Fruit fly (Drosophila melanogaster) whole organism, embryonic: ENCODE data around the gene Nmt.

Experiments used
- Aef1 ChIP-seq: fragments of 200-800 bp; sonication (Bioruptor generic); IDR thresholded peaks from 3 replicates; pipeline ENCODE4 v1.3.6; 2022; ENCODE audit warnings: missing biosample characterization, missing genetic modification characterization
- CG11085 ChIP-seq: fragments of 200-800 bp; sonication (Bioruptor generic); IDR thresholded peaks from 2 replicates; pipeline ENCODE4 v1.3.6; 2022; ENCODE audit warnings: missing biosample characterization, missing genetic modification characterization
- CG12104 ChIP-seq: fragments of 200-800 bp; sonication (Bioruptor generic); optimal IDR thresholded peaks from 3 replicates; lab custom pipeline; 2016; ENCODE audit warnings: missing biosample characterization, missing genetic modification characterization
- CG12236 ChIP-seq: fragments of 200-800 bp; sonication (Bioruptor generic); optimal IDR thresholded peaks from 2 replicates; lab custom pipeline; 2016; ENCODE audit warnings: missing biosample characterization, missing genetic modification characterization
- CG12299 ChIP-seq: fragments of 200-800 bp; sonication (Bioruptor generic); optimal IDR thresholded peaks from 2 replicates; lab custom pipeline; 2018; ENCODE audit warnings: missing biosample characterization, mild to moderate bottlenecking, missing genetic modification characterization
- CG12744 ChIP-seq: fragments of 200-800 bp; sonication (Bioruptor generic); optimal IDR thresholded peaks from 2 replicates; lab custom pipeline; 2016; ENCODE audit warnings: missing biosample characterization, missing genetic modification characterization
- CG14667 ChIP-seq: fragments of 200-800 bp; sonication (Bioruptor generic); IDR thresholded peaks from 2 replicates; pipeline ENCODE4 v1.3.6; 2022; ENCODE audit warnings: missing biosample characterization, missing genetic modification characterization
- CG18619 ChIP-seq: fragments of 200-800 bp; sonication (Bioruptor generic); optimal IDR thresholded peaks from 3 replicates; lab custom pipeline; 2017; ENCODE audit warnings: missing biosample characterization, mild to moderate bottlenecking, missing genetic modification characterization
- CG18764 ChIP-seq: fragments of 200-800 bp; sonication (Bioruptor generic); optimal IDR thresholded peaks from 3 replicates; lab custom pipeline; 2016; ENCODE audit warnings: missing biosample characterization, missing genetic modification characterization
- CG2678 ChIP-seq: fragments of 200-800 bp; sonication (Bioruptor generic); optimal IDR thresholded peaks from 3 replicates; lab custom pipeline; 2019; ENCODE audit warnings: missing biosample characterization, mild to moderate bottlenecking, missing genetic modification characterization, moderate library complexity
- CG6683 ChIP-seq: fragments of 200-800 bp; sonication (Bioruptor generic); optimal IDR thresholded peaks from 2 replicates; lab custom pipeline; 2017; ENCODE audit warnings: missing biosample characterization, mild to moderate bottlenecking, missing genetic modification characterization, missing genetic modification reagents
- CG6854 ChIP-seq: fragments of 200-800 bp; sonication (Bioruptor generic); optimal IDR thresholded peaks from 3 replicates; lab custom pipeline; 2017; ENCODE audit warnings: missing biosample characterization, mild to moderate bottlenecking, missing genetic modification characterization
- CTCF ChIP-seq: fragments of 200-800 bp; sonication (Bioruptor generic); optimal IDR thresholded peaks from 2 replicates; lab custom pipeline; 2017; ENCODE audit warnings: missing biosample characterization, mild to moderate bottlenecking, missing genetic modification characterization, moderate library complexity
- CoRest ChIP-seq: fragments of 200-800 bp; sonication (Bioruptor generic); optimal IDR thresholded peaks from 3 replicates; lab custom pipeline; 2018; ENCODE audit warnings: missing biosample characterization, mild to moderate bottlenecking, missing genetic modification characterization, moderate library complexity
- D ChIP-seq, 2 experiments: fragments of 200-800 bp in 1 of 2; fragments of >200 bp in 1 of 2; sonication (Bioruptor generic) in 1 of 2; optimal IDR thresholded peaks; 2 replicates in 1 of 2; 3 replicates in 1 of 2; lab custom pipeline; 2017; ENCODE audit warnings: mild to moderate bottlenecking in 1 of 2, missing biosample characterization in 1 of 2, missing genetic modification characterization in 1 of 2, missing genetic modification reagents in 1 of 2
- D19A ChIP-seq: fragments of 200-800 bp; optimal IDR thresholded peaks from 3 replicates; lab custom pipeline; 2019; ENCODE audit warnings: missing biosample characterization, mild to moderate bottlenecking, missing genetic modification characterization, moderate library complexity
- Dip2 ChIP-seq: fragments of 200-800 bp; sonication (Bioruptor generic); IDR thresholded peaks from 2 replicates; pipeline ENCODE4 v1.3.6; 2022; ENCODE audit warnings: missing biosample characterization, missing genetic modification characterization
- Dref ChIP-seq: fragments of 200-800 bp; sonication (Bioruptor generic); IDR thresholded peaks from 2 replicates; pipeline ENCODE4 v1.3.6; 2022; ENCODE audit warnings: missing biosample characterization, missing genetic modification characterization
- E2f2 ChIP-seq: fragments of 200-800 bp; sonication (Bioruptor generic); IDR thresholded peaks from 2 replicates; pipeline ENCODE4 v1.3.6; 2022; ENCODE audit warnings: missing biosample characterization, missing genetic modification characterization
- Eip74EF ChIP-seq, 2 experiments: fragments of 200-800 bp in 1 of 2; fragments of >200 bp in 1 of 2; sonication (Bioruptor generic) in 1 of 2; optimal IDR thresholded peaks; 2 replicates each; lab custom pipeline; 2017 to 2019; ENCODE audit warnings: missing biosample characterization in 2 of 2, missing genetic modification characterization in 2 of 2, mild to moderate bottlenecking in 1 of 2, moderate library complexity in 1 of 2
- HLH3B ChIP-seq: fragments of 200-800 bp; sonication (Bioruptor generic); IDR thresholded peaks from 2 replicates; pipeline ENCODE4 v1.3.6; 2022; ENCODE audit warnings: missing biosample characterization, missing genetic modification characterization
- Hey ChIP-seq: fragments of 200-800 bp; sonication (Bioruptor generic); optimal IDR thresholded peaks from 3 replicates; lab custom pipeline; 2018; ENCODE audit warnings: missing biosample characterization, mild to moderate bottlenecking, missing genetic modification characterization
- Hmr ChIP-seq: fragments of 200-800 bp; sonication (Bioruptor generic); optimal IDR thresholded peaks from 3 replicates; lab custom pipeline; 2017; ENCODE audit warnings: mild to moderate bottlenecking, missing biosample characterization, missing genetic modification reagents, missing genetic modification characterization
- Hr3 ChIP-seq: fragments of 200-800 bp; sonication (Bioruptor generic); optimal IDR thresholded peaks from 3 replicates; lab custom pipeline; 2016; ENCODE audit warnings: missing biosample characterization, missing genetic modification characterization
- Hsf ChIP-seq: fragments of 200-800 bp; sonication (Bioruptor generic); optimal IDR thresholded peaks from 3 replicates; lab custom pipeline; 2016; ENCODE audit warnings: missing biosample characterization, missing genetic modification characterization
- Myb ChIP-seq: fragments of 200-800 bp; sonication (Bioruptor generic); optimal IDR thresholded peaks from 2 replicates; lab custom pipeline; 2016; ENCODE audit warnings: missing biosample characterization, missing genetic modification characterization
- NK7.1 ChIP-seq: fragments of 200-800 bp; sonication (Bioruptor generic); optimal IDR thresholded peaks from 3 replicates; lab custom pipeline; 2016; ENCODE audit warnings: missing biosample characterization, missing genetic modification characterization
- Opbp ChIP-seq: fragments of 200-800 bp; sonication (Bioruptor generic); IDR thresholded peaks from 3 replicates; pipeline ENCODE4 v1.3.6; 2022; ENCODE audit warnings: missing biosample characterization, missing genetic modification characterization; ENCODE audit not compliant: partially characterized antibody
- Trl ChIP-seq, 3 experiments: fragments of >200 bp in 2 of 3; fragments of 200-800 bp in 1 of 3; sonication (Bioruptor generic) in 1 of 3; optimal IDR thresholded peaks; 2 replicates in 1 of 3; 3 replicates in 2 of 3; lab custom pipeline; 2016 to 2017; ENCODE audit warnings: missing biosample characterization in 1 of 3, missing genetic modification characterization in 1 of 3
- br ChIP-seq: fragments of >200 bp; optimal IDR thresholded peaks from 2 replicates; lab custom pipeline; 2017
- danr ChIP-seq: fragments of 200-800 bp; sonication (Bioruptor generic); IDR thresholded peaks from 2 replicates; pipeline ENCODE4 v1.3.6; 2022; ENCODE audit warnings: missing biosample characterization, missing genetic modification characterization
- dati ChIP-seq: fragments of 200-800 bp; sonication (Bioruptor generic); IDR thresholded peaks from 2 replicates; pipeline ENCODE4 v1.3.6; 2022; ENCODE audit warnings: missing biosample characterization, missing genetic modification characterization
- eyg ChIP-seq: fragments of 200-800 bp; sonication (Bioruptor generic); optimal IDR thresholded peaks from 3 replicates; lab custom pipeline; 2016; ENCODE audit warnings: missing biosample characterization, missing genetic modification characterization
- fd102C ChIP-seq: fragments of 200-800 bp; sonication (Bioruptor generic); optimal IDR thresholded peaks from 2 replicates; lab custom pipeline; 2018; ENCODE audit warnings: missing biosample characterization, mild to moderate bottlenecking, missing genetic modification characterization, moderate library complexity
- grau ChIP-seq: fragments of 200-800 bp; optimal IDR thresholded peaks from 3 replicates; lab custom pipeline; 2019; ENCODE audit warnings: missing biosample characterization, mild to moderate bottlenecking, missing genetic modification characterization, moderate library complexity
- her ChIP-seq: fragments of 200-800 bp; sonication (Bioruptor generic); optimal IDR thresholded peaks from 2 replicates; lab custom pipeline; 2016; ENCODE audit warnings: missing biosample characterization, missing genetic modification characterization
- otp ChIP-seq: fragments of 200-800 bp; sonication (Bioruptor generic); IDR thresholded peaks from 3 replicates; pipeline ENCODE4, ENCODE4 v1.3.6; 2022; ENCODE audit warnings: missing biosample characterization, missing genetic modification characterization
- pfk ChIP-seq: fragments of 200-800 bp; sonication (Bioruptor generic); optimal IDR thresholded peaks from 2 replicates; lab custom pipeline; 2018; ENCODE audit warnings: missing biosample characterization, mild to moderate bottlenecking, missing genetic modification characterization, moderate library complexity
- pita ChIP-seq: fragments of 200-800 bp; sonication (Bioruptor generic); optimal IDR thresholded peaks from 2 replicates; lab custom pipeline; 2017; ENCODE audit warnings: missing biosample characterization, mild to moderate bottlenecking, missing genetic modification characterization
- prd ChIP-seq, 3 experiments: fragments of >200 bp in 2 of 3; fragments of 200-800 bp in 1 of 3; sonication (Bioruptor generic) in 1 of 3; optimal IDR thresholded peaks in 2 of 3; IDR thresholded peaks in 1 of 3; 2 replicates in 2 of 3; 3 replicates in 1 of 3; pipeline versions ENCODE4 v1.3.6 to Lab custom; 2017 to 2022; ENCODE audit warnings: missing biosample characterization in 1 of 3, missing genetic modification characterization in 1 of 3
- scrt ChIP-seq: fragments of 200-800 bp; sonication (Bioruptor generic); optimal IDR thresholded peaks from 2 replicates; lab custom pipeline; 2018; ENCODE audit warnings: missing biosample characterization, mild to moderate bottlenecking, missing genetic modification characterization, moderate library complexity
- so ChIP-seq: fragments of 200-800 bp; sonication (Bioruptor generic); IDR thresholded peaks from 3 replicates; pipeline ENCODE4 v1.3.6; 2022; ENCODE audit warnings: missing biosample characterization, missing genetic modification characterization
- stwl ChIP-seq: fragments of 200-800 bp; sonication (Bioruptor generic); optimal IDR thresholded peaks from 3 replicates; lab custom pipeline; 2018; ENCODE audit warnings: missing biosample characterization, mild to moderate bottlenecking, missing genetic modification characterization, moderate library complexity
- trem ChIP-seq: fragments of 200-800 bp; optimal IDR thresholded peaks from 3 replicates; lab custom pipeline; 2019; ENCODE audit warnings: missing biosample characterization, mild to moderate bottlenecking, missing genetic modification characterization, moderate library complexity
- usp ChIP-seq: fragments of >200 bp; optimal IDR thresholded peaks from 2 replicates; lab custom pipeline; 2017; ENCODE audit warnings: missing biosample characterization, missing genetic modification characterization
- zen ChIP-seq: fragments of 200-800 bp; sonication (Bioruptor generic); optimal IDR thresholded peaks from 3 replicates; lab custom pipeline; 2018; ENCODE audit warnings: missing biosample characterization, mild to moderate bottlenecking, missing genetic modification characterization, moderate library complexity
- zen2 ChIP-seq: fragments of 200-800 bp; sonication (Bioruptor generic); IDR thresholded peaks from 3 replicates; pipeline ENCODE4 v1.3.6; 2022; ENCODE audit warnings: missing biosample characterization, missing genetic modification characterization; ENCODE audit not compliant: partially characterized antibody
- zfh2 ChIP-seq: fragments of 200-800 bp; sonication (Bioruptor generic); optimal IDR thresholded peaks from 2 replicates; lab custom pipeline; 2016; ENCODE audit warnings: missing biosample characterization, missing genetic modification characterization

Nmt gene

DNA sequence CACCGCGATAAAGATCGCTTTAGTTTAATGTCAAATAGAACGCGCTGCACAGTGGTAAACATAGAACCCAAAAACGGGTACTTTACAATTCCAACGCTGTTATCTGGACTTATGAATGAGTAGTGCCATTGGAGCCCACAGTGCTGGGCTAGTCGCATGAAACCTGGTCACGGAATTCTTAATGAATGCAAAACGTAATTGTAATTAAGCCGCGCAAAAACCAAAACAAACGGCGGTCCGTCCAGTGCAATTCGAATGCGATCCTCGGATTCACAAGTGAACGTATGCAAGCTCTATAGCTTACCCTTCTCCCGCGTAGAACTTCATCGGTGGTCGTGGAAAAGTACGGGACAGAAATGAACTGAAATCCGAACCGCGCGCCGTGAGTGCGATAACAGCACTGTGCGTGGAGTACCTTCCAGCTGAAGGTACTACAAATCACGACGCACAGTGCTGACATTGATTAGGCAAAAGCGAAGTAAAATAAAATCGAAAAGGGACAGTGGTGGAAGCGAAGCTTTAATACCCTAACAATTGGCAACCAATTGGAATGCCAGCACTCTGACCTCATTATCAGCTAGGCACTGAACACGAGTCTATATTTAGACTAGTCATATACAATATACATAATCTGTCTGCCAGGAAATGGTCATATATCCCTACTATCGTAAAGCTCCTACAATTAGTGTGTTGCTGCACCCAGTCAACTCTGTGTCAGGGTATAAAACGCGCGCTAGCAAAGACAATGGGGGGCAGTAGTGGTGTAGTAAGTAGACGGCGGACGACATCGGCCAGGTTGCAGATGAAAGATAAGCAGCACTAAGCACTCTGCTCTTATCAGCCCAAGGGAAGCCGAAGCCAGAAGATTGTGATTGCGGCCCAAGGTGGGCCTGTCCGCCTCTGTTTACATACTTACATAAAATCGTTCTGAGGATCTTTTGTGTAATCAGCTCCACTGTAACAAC is 7.3 kb upstream of the Nmt start (continued):
- TF ChIP-seq trem (tag; lab: Kevin White, UChicago), result no peak
- no peak for TF ChIP-seq CG12744 (GFP tag; lab: Kevin White, UChicago)
- no peak for TF ChIP-seq so (GFP tag; lab: Robert Waterston, UW)
- no peak for TF ChIP-seq usp (GFP tag; lab: Kevin White, UChicago)
- TF ChIP-seq Dip2, result no peak
- TF ChIP-seq CTCF (GFP tag; lab: Kevin White, UChicago), result no peak
- TF ChIP-seq Hr3 (GFP tag; lab: Kevin White, UChicago), result peak; percentile 42
- no peak; the same call in 1 of the 2 replicates for TF ChIP-seq E2f2 (GFP tag; lab: Robert Waterston, UW)
- TF ChIP-seq CG6683 (GFP tag; lab: Kevin White, UChicago), result peak; percentile 11
- TF ChIP-seq Eip74EF (GFP tag; optimal IDR thresholded peaks at IDR 0.05; lab: Kevin White, UChicago), result peak in 1 of 2 experiments; percentile 27
- TF ChIP-seq br (lab: Kevin White, UChicago), result no peak
- TF ChIP-seq zfh2 (GFP tag; lab: Kevin White, UChicago), result peak; percentile 46
- no peak for TF ChIP-seq pita
- peak; percentile 3; the same call in 1 of the 3 replicates for TF ChIP-seq otp
- peak; percentile 67 for TF ChIP-seq CG2678
- peak; percentile 36 for TF ChIP-seq grau (tag; lab: Kevin White, UChicago)
- TF ChIP-seq Trl (optimal IDR thresholded peaks at IDR 0.05; lab: Kevin White, UChicago), result no peak
- TF ChIP-seq Trl (GFP tag; optimal IDR thresholded peaks at IDR 0.05; lab: Kevin White, UChicago), result no peak
- TF ChIP-seq CG12236 (GFP tag; lab: Kevin White, UChicago), result no peak
- peak; percentile 42; the same call in 1 of the 2 replicates for TF ChIP-seq CG14667 (GFP tag; lab: Robert Waterston, UW)
- peak; percentile 100 for TF ChIP-seq D19A (tag; lab: Kevin White, UChicago)
- TF ChIP-seq Myb (GFP tag; lab: Kevin White, UChicago), result peak; percentile 25
- no peak for TF ChIP-seq stwl (tag; lab: Kevin White, UChicago)
- no peak for TF ChIP-seq CG18619 (GFP tag; lab: Kevin White, UChicago)
- peak; percentile 38; the same call in 1 of the 2 replicates for TF ChIP-seq danr (GFP tag; lab: Robert Waterston, UW)
- no peak for TF ChIP-seq zen2 (GFP tag; lab: Robert Waterston, UW)
- TF ChIP-seq dati (GFP tag; lab: Robert Waterston, UW), result no peak
- TF ChIP-seq prd (optimal IDR thresholded peaks at IDR 0.05; lab: Kevin White, UChicago), result no peak
- TF ChIP-seq prd (GFP tag; IDR thresholded peaks at IDR 0.05; lab: Robert Waterston, UW), result peak; percentile 60
- peak; percentile 38 for TF ChIP-seq CG6854 (GFP tag; lab: Kevin White, UChicago)
- TF ChIP-seq eyg (GFP tag; lab: Kevin White, UChicago), result peak; percentile 59
- TF ChIP-seq zen (tag; lab: Kevin White, UChicago), result no peak
- no peak for TF ChIP-seq Dref (GFP tag; lab: Robert Waterston, UW)
- TF ChIP-seq Opbp, result no peak
- peak; percentile 41 for TF ChIP-seq Hmr (GFP tag; lab: Kevin White, UChicago)
- TF ChIP-seq Hey (tag; lab: Kevin White, UChicago), result peak; percentile 53
- TF ChIP-seq her, result peak; percentile 2
- peak; percentile 57 for TF ChIP-seq Hsf (GFP tag; lab: Kevin White, UChicago)
- TF ChIP-seq CG11085 (GFP tag; lab: Robert Waterston, UW), result no peak
- no peak for TF ChIP-seq CG18764 (GFP tag; lab: Kevin White, UChicago)
- peak; percentile 2 for TF ChIP-seq D (optimal IDR thresholded peaks at IDR 0.05; lab: Kevin White, UChicago)
- peak; percentile 22 for TF ChIP-seq D (GFP tag; optimal IDR thresholded peaks at IDR 0.05; lab: Kevin White, UChicago)
- peak; percentile 28; the same call in 1 of the 2 replicates for TF ChIP-seq HLH3B
- peak; percentile 10 for TF ChIP-seq CG12299 (tag; lab: Kevin White, UChicago)
- peak; percentile 59 for TF ChIP-seq CoRest (tag; lab: Kevin White, UChicago)
- no peak for TF ChIP-seq fd102C (GFP tag; lab: Kevin White, UChicago)
- TF ChIP-seq pfk (GFP tag; lab: Kevin White, UChicago), result no peak
- no peak for TF ChIP-seq NK7.1 (GFP tag; lab: Kevin White, UChicago)
- peak; percentile 19 for TF ChIP-seq scrt (GFP tag; lab: Kevin White, UChicago)
- peak; percentile 38 for TF ChIP-seq CG12104 (GFP tag; lab: Kevin White, UChicago)
- TF ChIP-seq Aef1 (GFP tag; lab: Robert Waterston, UW), result peak; percentile 51
